Fruit fly (Drosophila melanogaster) whole organism, wandering third instar larva: ENCODE results near the gene CG4004.
A peak's percentile ranks its signal among the peaks of the same experiment; 100 is the strongest.

Experiments used
- Abd-B ChIP-seq: fragments of >200 bp; optimal IDR thresholded peaks from 2 replicates; lab custom pipeline; 2017; ENCODE audit warnings: missing biosample characterization, missing genetic modification characterization
- CG32264 ChIP-seq: fragments of 200-800 bp; sonication (Bioruptor generic); optimal IDR thresholded peaks from 2 replicates; lab custom pipeline; 2016; ENCODE audit warnings: missing biosample characterization, missing genetic modification characterization
- CG9705 ChIP-seq: fragments of 200-800 bp; sonication (Bioruptor generic); optimal IDR thresholded peaks from 2 replicates; lab custom pipeline; 2018; ENCODE audit warnings: missing biosample characterization, mild to moderate bottlenecking, missing genetic modification characterization
- CrebA ChIP-seq: fragments of 200-800 bp; sonication (Bioruptor generic); optimal IDR thresholded peaks from 2 replicates; lab custom pipeline; 2016; ENCODE audit warnings: missing biosample characterization, mild to moderate bottlenecking, missing genetic modification characterization, borderline replicate concordance
- GATAd ChIP-seq: sonication (Bioruptor generic); optimal IDR thresholded peaks from 2 replicates; lab custom pipeline; 2016; ENCODE audit warnings: missing biosample characterization, missing genetic modification characterization
- HLH106 ChIP-seq: fragments of 200-800 bp; optimal IDR thresholded peaks from 3 replicates; lab custom pipeline; 2019; ENCODE audit warnings: missing biosample characterization, mild to moderate bottlenecking, missing genetic modification characterization, moderate library complexity
- Hnf4 ChIP-seq: fragments of 200-800 bp; sonication (Bioruptor generic); optimal IDR thresholded peaks from 2 replicates; lab custom pipeline; 2016; ENCODE audit warnings: missing biosample characterization, mild to moderate bottlenecking, missing genetic modification characterization
- Hr78 ChIP-seq: fragments of >200 bp; optimal IDR thresholded peaks from 2 replicates; lab custom pipeline; 2017; ENCODE audit warnings: missing biosample characterization, missing genetic modification characterization
- Jra ChIP-seq: sonication (Bioruptor generic); optimal IDR thresholded peaks from 2 replicates; lab custom pipeline; 2016; ENCODE audit warnings: missing biosample characterization, missing genetic modification characterization
- Mio ChIP-seq: sonication (Bioruptor generic); optimal IDR thresholded peaks from 2 replicates; lab custom pipeline; 2016; ENCODE audit warnings: missing biosample characterization, missing genetic modification characterization
- N ChIP-seq: fragments of >200 bp; optimal IDR thresholded peaks from 2 replicates; lab custom pipeline; 2018; ENCODE audit warnings: missing biosample characterization, missing external identifiers, missing genetic modification characterization
- OdsH ChIP-seq: fragments of 200-800 bp; sonication (Bioruptor generic); optimal IDR thresholded peaks from 2 replicates; lab custom pipeline; 2016; ENCODE audit warnings: missing biosample characterization, mild to moderate bottlenecking, missing genetic modification characterization
- Rel ChIP-seq, 2 experiments: fragments of 200-800 bp; sonication (Bioruptor generic) in 1 of 2; optimal IDR thresholded peaks; 2 replicates in 1 of 2; 3 replicates in 1 of 2; lab custom pipeline; 2016 to 2019; ENCODE audit warnings: mild to moderate bottlenecking in 2 of 2, missing biosample characterization in 2 of 2, missing genetic modification characterization in 2 of 2, moderate library complexity in 1 of 2
- Sp1 ChIP-seq: fragments of 200-800 bp; sonication (Bioruptor generic); optimal IDR thresholded peaks from 3 replicates; lab custom pipeline; 2019; ENCODE audit warnings: missing biosample characterization, mild to moderate bottlenecking, missing genetic modification characterization, moderate library complexity
- Vsx2 ChIP-seq: fragments of 200-300, 225-300 bp; sonication (Bioruptor generic); optimal IDR thresholded peaks from 2 replicates; lab custom pipeline; 2018; ENCODE audit warnings: missing biosample characterization, missing genetic modification characterization; ENCODE audit not compliant: partially characterized antibody
- br ChIP-seq: fragments of 200-800 bp; sonication (Bioruptor generic); optimal IDR thresholded peaks from 2 replicates; lab custom pipeline; 2016; ENCODE audit warnings: missing biosample characterization, missing genetic modification characterization
- brk ChIP-seq: fragments of 200-800 bp; sonication (Bioruptor generic); optimal IDR thresholded peaks from 2 replicates; lab custom pipeline; 2016; ENCODE audit warnings: missing biosample characterization, mild to moderate bottlenecking, missing genetic modification characterization
- dl ChIP-seq, 2 experiments: fragments of 175-275, 200-275 bp in 1 of 2; fragments of 200-275 bp in 1 of 2; sonication (Bioruptor generic); optimal IDR thresholded peaks; lab custom pipeline; 2018; ENCODE audit warnings: mild to moderate bottlenecking in 2 of 2, missing biosample characterization in 2 of 2, missing genetic modification characterization in 2 of 2, moderate library complexity in 2 of 2; ENCODE audit not compliant: partially characterized antibody in 2 of 2, insufficient read depth in 1 of 2
- dmrt93B ChIP-seq: fragments of 200-800 bp; sonication (Bioruptor generic); optimal IDR thresholded peaks from 2 replicates; lab custom pipeline; 2018; ENCODE audit warnings: missing biosample characterization, mild to moderate bottlenecking, missing genetic modification characterization
- dsf ChIP-seq: sonication (Bioruptor generic); optimal IDR thresholded peaks from 2 replicates; lab custom pipeline; 2016; ENCODE audit warnings: missing biosample characterization, missing genetic modification characterization, borderline replicate concordance
- ey ChIP-seq: fragments of 200-800 bp; sonication (Bioruptor generic); optimal IDR thresholded peaks from 2 replicates; lab custom pipeline; 2016; ENCODE audit warnings: missing biosample characterization, missing genetic modification characterization
- foxo ChIP-seq, 2 experiments: fragments of 200-800 bp; sonication (Bioruptor generic); optimal IDR thresholded peaks; 2 replicates in 1 of 2; 3 replicates in 1 of 2; lab custom pipeline; 2016 to 2017; ENCODE audit warnings: missing biosample characterization in 2 of 2, missing genetic modification characterization in 2 of 2
- fru ChIP-seq: fragments of 200-800 bp; sonication (Bioruptor generic); optimal IDR thresholded peaks from 3 replicates; lab custom pipeline; 2016; ENCODE audit warnings: missing biosample characterization, mild to moderate bottlenecking, missing genetic modification characterization
- h ChIP-seq: fragments of 200-800 bp; sonication (Bioruptor generic); optimal IDR thresholded peaks from 3 replicates; lab custom pipeline; 2016; ENCODE audit warnings: missing biosample characterization, mild to moderate bottlenecking, missing genetic modification characterization
- jim ChIP-seq: fragments of 175-275, 200-325 bp; sonication (Bioruptor generic); optimal IDR thresholded peaks from 2 replicates; lab custom pipeline; 2016; ENCODE audit warnings: missing biosample characterization, mild to moderate bottlenecking, missing genetic modification characterization
- pan ChIP-seq: fragments of >200 bp; optimal IDR thresholded peaks from 2 replicates; lab custom pipeline; 2017
- psq ChIP-seq: fragments of 200-800 bp; sonication (Bioruptor generic); optimal IDR thresholded peaks from 3 replicates; lab custom pipeline; 2017; ENCODE audit warnings: missing biosample characterization, mild to moderate bottlenecking, missing genetic modification characterization, moderate library complexity
- rgr ChIP-seq: fragments of 200-800 bp; sonication (Bioruptor generic); optimal IDR thresholded peaks from 3 replicates; lab custom pipeline; 2016; ENCODE audit warnings: missing biosample characterization, mild to moderate bottlenecking, missing genetic modification characterization
- sage ChIP-seq: fragments of 200-800 bp; sonication (Bioruptor generic); optimal IDR thresholded peaks from 2 replicates; lab custom pipeline; 2016; ENCODE audit warnings: missing biosample characterization, mild to moderate bottlenecking, missing genetic modification characterization
- tai ChIP-seq: sonication (Bioruptor generic); optimal IDR thresholded peaks from 2 replicates; lab custom pipeline; 2016; ENCODE audit warnings: missing biosample characterization, missing genetic modification characterization
- usp ChIP-seq: fragments of >200 bp; optimal IDR thresholded peaks from 2 replicates; lab custom pipeline; 2017; ENCODE audit warnings: missing biosample characterization, missing genetic modification characterization
- woc ChIP-seq: sonication (Bioruptor generic); optimal IDR thresholded peaks from 2 replicates; lab custom pipeline; 2016; ENCODE audit warnings: missing biosample characterization, mild to moderate bottlenecking, missing genetic modification characterization

The CG4004 gene

DNA sequence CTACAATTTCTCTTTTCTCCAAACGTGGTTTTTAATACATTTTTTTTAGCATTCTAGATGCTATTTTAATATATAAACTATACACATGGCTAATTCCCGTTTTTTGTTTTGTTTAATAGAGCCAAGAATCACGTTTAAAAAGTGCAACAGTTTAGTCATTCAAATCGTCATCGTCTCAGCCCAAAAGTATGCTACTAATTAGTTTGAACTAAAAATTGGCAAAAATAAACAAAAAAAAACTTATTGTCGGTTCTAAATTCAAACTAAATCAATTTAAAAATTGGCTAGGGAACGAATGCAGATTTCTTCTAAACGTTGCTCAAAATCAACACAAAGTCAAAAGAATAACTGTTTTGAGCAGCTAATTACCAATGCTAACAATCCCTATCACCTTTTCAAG is 13.1 kb downstream of the CG4004 start:
- TF ChIP-seq ey (no peak), brk (peak; percentile 8), dsf (GFP tag; lab: Kevin White, UChicago) (no peak)

DNA sequence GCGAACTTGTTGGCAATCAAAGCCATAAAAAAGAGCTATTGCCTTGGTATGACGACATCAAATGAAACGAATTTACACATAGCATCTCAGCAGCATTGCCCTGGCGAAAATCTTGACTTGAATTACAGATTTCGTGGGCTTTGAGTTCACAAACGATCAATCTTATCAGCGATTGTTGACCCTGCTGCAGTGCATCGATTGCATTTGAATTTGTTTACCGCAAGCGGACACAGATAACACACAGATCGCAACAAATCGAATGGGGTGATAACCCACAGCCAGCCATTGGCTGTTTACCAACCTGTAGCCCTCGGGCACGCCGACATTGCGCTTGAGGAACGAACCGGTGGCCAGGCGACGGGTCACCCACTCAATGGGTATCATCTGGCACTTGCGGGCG is 15.2 kb downstream of the CG4004 start:
- no peak for TF ChIP-seq jim (GFP tag; lab: Kevin White, UChicago)
- TF ChIP-seq Abd-B (GFP tag; lab: Kevin White, UChicago), result no peak
- no peak for TF ChIP-seq usp (GFP tag; lab: Kevin White, UChicago)
- TF ChIP-seq br (GFP tag; lab: Kevin White, UChicago), result no peak
- no peak for TF ChIP-seq N (GFP tag; lab: Kevin White, UChicago)
- TF ChIP-seq Hnf4 (GFP tag; lab: Kevin White, UChicago), result no peak
- TF ChIP-seq Hr78 (GFP tag; lab: Kevin White, UChicago), result no peak
- no peak for TF ChIP-seq brk
- no peak for TF ChIP-seq Mio (GFP tag; lab: Kevin White, UChicago)
- no peak for TF ChIP-seq Sp1 (GFP tag; lab: Kevin White, UChicago)
- no peak for TF ChIP-seq tai (GFP tag; lab: Kevin White, UChicago)
- TF ChIP-seq CrebA (GFP tag; lab: Kevin White, UChicago), result no peak
- TF ChIP-seq Vsx2 (GFP tag; lab: Kevin White, UChicago), result no peak
- no peak for TF ChIP-seq CG9705 (GFP tag; lab: Kevin White, UChicago)
- TF ChIP-seq Jra (GFP tag; lab: Kevin White, UChicago), result no peak
- TF ChIP-seq psq, result no peak
- no peak for TF ChIP-seq foxo (GFP tag; optimal IDR thresholded peaks at IDR 0.05; lab: Kevin White, UChicago)
- no peak for TF ChIP-seq sage (GFP tag; lab: Kevin White, UChicago)
- no peak for TF ChIP-seq dl (GFP tag; optimal IDR thresholded peaks at IDR 0.05; lab: Kevin White, UChicago; ENCODE audit: insufficient read depth in 1 of 2, partially characterized antibody in 2 of 2)
- no peak for TF ChIP-seq HLH106 (tag; lab: Kevin White, UChicago)

DNA sequence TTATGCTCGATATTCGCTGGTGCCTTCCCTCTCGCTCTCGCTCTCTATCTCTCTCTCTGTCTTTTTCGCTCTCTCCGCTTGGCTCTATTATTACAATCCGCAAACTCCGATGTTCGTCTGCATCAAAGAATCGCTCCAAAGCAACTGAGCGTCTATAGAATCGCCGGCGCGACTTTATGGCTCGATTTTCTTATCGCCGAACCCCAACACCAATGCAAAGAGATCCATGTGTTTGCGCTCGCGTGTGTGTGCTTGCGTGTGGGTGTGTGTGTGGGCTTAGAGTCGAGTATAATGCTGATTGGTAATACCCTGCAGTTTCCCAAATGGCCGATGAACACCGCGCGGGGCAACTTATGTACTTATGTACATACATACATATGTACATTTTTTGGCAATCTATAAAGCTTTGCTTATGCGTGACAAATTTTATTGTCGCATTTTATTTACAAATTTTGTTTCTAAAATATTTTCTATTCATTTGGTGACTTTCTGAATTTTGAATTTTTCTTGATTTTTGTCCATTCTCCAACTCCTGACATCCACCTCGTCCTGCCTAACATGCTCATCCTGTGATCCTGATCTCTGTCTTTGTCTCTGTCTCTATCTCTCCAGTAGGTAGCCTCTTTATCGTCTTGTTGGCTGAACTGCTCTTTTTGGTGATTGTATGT is 16.6 kb downstream of the CG4004 start, which contains the start of gene Paics:
Paics (minus strand) TSS at position 152 of the 668 bp plus-strand sequence.
- TF ChIP-seq psq (peak; percentile 68), br (GFP tag; lab: Kevin White, UChicago) (peak; percentile 49), dsf (GFP tag; lab: Kevin White, UChicago) (no peak), OdsH (GFP tag; lab: Kevin White, UChicago) (peak; percentile 35), h (GFP tag; lab: Kevin White, UChicago) (peak; percentile 61), Sp1 (GFP tag; lab: Kevin White, UChicago) (peak; percentile 64), woc (GFP tag; lab: Kevin White, UChicago) (peak; percentile 80), Vsx2 (GFP tag; lab: Kevin White, UChicago) (no peak), fru (GFP tag; lab: Kevin White, UChicago) (peak; percentile 82), dmrt93B (peak; percentile 43), HLH106 (tag; lab: Kevin White, UChicago) (peak; percentile 64), pan (lab: Kevin White, UChicago) (peak; percentile 25), GATAd (peak; percentile 26), Jra (GFP tag; lab: Kevin White, UChicago) (no peak), Rel (GFP tag; optimal IDR thresholded peaks at IDR 0.05; lab: Kevin White, UChicago) (no peak), Rel (tag; optimal IDR thresholded peaks at IDR 0.05; lab: Kevin White, UChicago) (peak; percentile 9), ey (peak; percentile 43), foxo (GFP tag; optimal IDR thresholded peaks at IDR 0.05; lab: Kevin White, UChicago) (peak in 1 of 2 experiments; percentile 80), Hr78 (GFP tag; lab: Kevin White, UChicago) (no peak), rgr (GFP tag; lab: Kevin White, UChicago) (peak; percentile 22), CG9705 (GFP tag; lab: Kevin White, UChicago) (no peak), CrebA (GFP tag; lab: Kevin White, UChicago) (no peak), brk (no peak)

DNA sequence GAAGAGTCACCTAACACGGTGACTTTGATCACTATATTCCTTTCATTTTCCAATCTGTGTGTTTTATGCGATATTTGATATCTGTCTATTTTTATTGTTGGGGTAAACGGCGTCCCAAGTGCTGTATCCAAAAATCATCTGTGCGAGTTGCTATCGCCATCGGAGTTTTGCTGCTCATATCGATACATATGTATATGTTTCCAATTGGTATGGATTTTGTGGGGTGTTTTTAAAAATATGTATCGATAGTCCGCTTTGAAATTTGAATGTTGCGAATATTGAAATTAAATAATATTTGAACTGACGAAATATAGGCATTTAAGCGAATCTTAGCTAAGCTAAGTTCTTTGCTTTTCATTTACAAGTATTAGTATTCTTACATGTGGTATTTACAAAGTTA is 19.5 kb downstream of the CG4004 start, which contains the start of gene pira:
pira (minus strand) TSS at position 145 of the 400 bp plus-strand sequence.
- no peak for TF ChIP-seq OdsH (GFP tag; lab: Kevin White, UChicago)
- TF ChIP-seq dmrt93B, result no peak
- no peak for TF ChIP-seq rgr (GFP tag; lab: Kevin White, UChicago)
- no peak for TF ChIP-seq CG32264 (GFP tag; lab: Kevin White, UChicago)
- TF ChIP-seq h (GFP tag; lab: Kevin White, UChicago), result no peak
- no peak for TF ChIP-seq N (GFP tag; lab: Kevin White, UChicago)
- no peak for TF ChIP-seq tai (GFP tag; lab: Kevin White, UChicago)
- no peak for TF ChIP-seq brk
